Fruit fly (Drosophila melanogaster) whole organism, embryonic: ENCODE data around the gene CG14054.

Source experiments
- Abd-B ChIP-seq: fragments of 200-800 bp; sonication (Bioruptor generic); optimal IDR thresholded peaks from 2 replicates; lab custom pipeline; 2018; ENCODE audit warnings: missing biosample characterization, mild to moderate bottlenecking, missing genetic modification characterization, moderate library complexity
- Awh ChIP-seq: fragments of 200-800 bp; sonication (Bioruptor generic); IDR thresholded peaks from 2 replicates; pipeline ENCODE4, ENCODE4 v1.3.6; 2022; ENCODE audit warnings: missing biosample characterization, missing genetic modification characterization
- Bgb ChIP-seq: fragments of 200-800 bp; sonication (Bioruptor generic); IDR thresholded peaks from 2 replicates; pipeline ENCODE4 v1.3.6; 2022; ENCODE audit warnings: missing biosample characterization, missing genetic modification characterization; ENCODE audit not compliant: partially characterized antibody
- CG10267 ChIP-seq: fragments of 200-800 bp; sonication (Bioruptor generic); optimal IDR thresholded peaks from 2 replicates; lab custom pipeline; 2018; ENCODE audit warnings: missing biosample characterization, mild to moderate bottlenecking, missing genetic modification characterization, moderate library complexity
- CG13296 ChIP-seq: fragments of 200-800 bp; sonication (Bioruptor generic); optimal IDR thresholded peaks from 3 replicates; lab custom pipeline; 2018; ENCODE audit warnings: missing biosample characterization, mild to moderate bottlenecking, missing genetic modification characterization
- CG1529 ChIP-seq: fragments of 200-800 bp; sonication (Bioruptor generic); optimal IDR thresholded peaks from 3 replicates; lab custom pipeline; 2018; ENCODE audit warnings: missing biosample characterization, missing genetic modification characterization
- CG17186 ChIP-seq: fragments of 200-800 bp; sonication (Bioruptor generic); optimal IDR thresholded peaks from 3 replicates; lab custom pipeline; 2017; ENCODE audit warnings: missing biosample characterization, missing genetic modification reagents, missing genetic modification characterization
- CG17912 ChIP-seq: fragments of 200-800 bp; sonication (Bioruptor generic); optimal IDR thresholded peaks from 2 replicates; lab custom pipeline; 2018; ENCODE audit warnings: missing biosample characterization, mild to moderate bottlenecking, missing genetic modification characterization
- CG2129 ChIP-seq: fragments of 200-800 bp; sonication (Bioruptor generic); IDR thresholded peaks from 2 replicates; pipeline ENCODE4 v1.3.6; 2022; ENCODE audit warnings: missing biosample characterization, missing genetic modification characterization; ENCODE audit not compliant: partially characterized antibody
- CG2678 ChIP-seq: fragments of 200-800 bp; sonication (Bioruptor generic); optimal IDR thresholded peaks from 3 replicates; lab custom pipeline; 2019; ENCODE audit warnings: missing biosample characterization, mild to moderate bottlenecking, missing genetic modification characterization, moderate library complexity
- CG32532 ChIP-seq: fragments of 200-800 bp; sonication (Bioruptor generic); IDR thresholded peaks from 2 replicates; pipeline ENCODE4 v1.3.6; 2022; ENCODE audit warnings: missing biosample characterization, missing genetic modification characterization
- CG32772 ChIP-seq: fragments of 200-800 bp; sonication (Bioruptor generic); IDR thresholded peaks from 2 replicates; pipeline ENCODE4 v1.3.6; 2022; ENCODE audit warnings: missing biosample characterization, missing genetic modification characterization
- CG4282 ChIP-seq: fragments of 200-800 bp; sonication (Bioruptor generic); optimal IDR thresholded peaks from 2 replicates; lab custom pipeline; 2016; ENCODE audit warnings: missing biosample characterization, missing genetic modification characterization
- CG4707 ChIP-seq: fragments of 200-800 bp; sonication (Bioruptor generic); optimal IDR thresholded peaks from 2 replicates; lab custom pipeline; 2018; ENCODE audit warnings: missing biosample characterization, mild to moderate bottlenecking, missing genetic modification characterization, moderate library complexity
- CG4820 ChIP-seq: fragments of 200-800 bp; sonication (Bioruptor generic); optimal IDR thresholded peaks from 3 replicates; lab custom pipeline; 2016; ENCODE audit warnings: missing biosample characterization, missing genetic modification characterization
- CG5180 ChIP-seq: fragments of 200-800 bp; sonication (Bioruptor generic); optimal IDR thresholded peaks from 3 replicates; lab custom pipeline; 2017; ENCODE audit warnings: missing biosample characterization, missing genetic modification characterization, mild to moderate bottlenecking, moderate library complexity, missing genetic modification reagents
- CG7928 ChIP-seq: fragments of 200-800 bp; sonication (Bioruptor generic); optimal IDR thresholded peaks from 2 replicates; lab custom pipeline; 2017; ENCODE audit warnings: missing biosample characterization, mild to moderate bottlenecking, missing genetic modification characterization
- CG9215 ChIP-seq: fragments of 200-800 bp; sonication (Bioruptor generic); IDR thresholded peaks from 2 replicates; pipeline ENCODE4 v1.3.6; 2022; ENCODE audit warnings: missing biosample characterization, missing genetic modification characterization
- CoRest ChIP-seq: fragments of 200-800 bp; sonication (Bioruptor generic); optimal IDR thresholded peaks from 3 replicates; lab custom pipeline; 2018; ENCODE audit warnings: missing biosample characterization, mild to moderate bottlenecking, missing genetic modification characterization, moderate library complexity
- HLH4C ChIP-seq: fragments of 200-800 bp; sonication (Bioruptor generic); IDR thresholded peaks from 3 replicates; pipeline ENCODE4 v1.3.6; 2022; ENCODE audit warnings: missing biosample characterization, missing genetic modification characterization; ENCODE audit not compliant: partially characterized antibody
- HLH54F ChIP-seq: fragments of 200-800 bp; sonication (Bioruptor generic); optimal IDR thresholded peaks from 3 replicates; lab custom pipeline; 2016; ENCODE audit warnings: missing biosample characterization, missing genetic modification characterization
- Jarid2 ChIP-seq: fragments of 200-800 bp; sonication (Bioruptor generic); optimal IDR thresholded peaks from 3 replicates; lab custom pipeline; 2017; ENCODE audit warnings: mild to moderate bottlenecking, missing biosample characterization, missing genetic modification reagents, missing genetic modification characterization
- Lim3 ChIP-seq: fragments of 200-800 bp; sonication (Bioruptor generic); IDR thresholded peaks from 2 replicates; pipeline ENCODE4 v1.3.6; 2022; ENCODE audit warnings: missing biosample characterization, missing genetic modification characterization
- MTF-1 ChIP-seq: fragments of 200-800 bp; sonication (Bioruptor generic); optimal IDR thresholded peaks from 2 replicates; lab custom pipeline; 2018; ENCODE audit warnings: missing biosample characterization, mild to moderate bottlenecking, missing genetic modification characterization, borderline replicate concordance
- Neu2 ChIP-seq: fragments of 200-800 bp; sonication (Bioruptor generic); optimal IDR thresholded peaks from 3 replicates; lab custom pipeline; 2016; ENCODE audit warnings: missing biosample characterization, missing genetic modification characterization, borderline replicate concordance
- Oli ChIP-seq: fragments of 200-800 bp; sonication (Bioruptor generic); optimal IDR thresholded peaks from 2 replicates; lab custom pipeline; 2018; ENCODE audit warnings: missing biosample characterization, mild to moderate bottlenecking, missing genetic modification characterization, moderate library complexity
- Ptx1 ChIP-seq: fragments of 200-800 bp; sonication (Bioruptor generic); IDR thresholded peaks from 2 replicates; pipeline ENCODE4 v1.3.6; 2022; ENCODE audit warnings: missing biosample characterization, missing genetic modification characterization
- Six4 ChIP-seq: fragments of 200-800 bp; sonication (Bioruptor generic); optimal IDR thresholded peaks from 2 replicates; lab custom pipeline; 2016; ENCODE audit warnings: missing biosample characterization, missing genetic modification characterization
- Xbp1 ChIP-seq: fragments of 200-800 bp; sonication (Bioruptor generic); optimal IDR thresholded peaks from 3 replicates; lab custom pipeline; 2016; ENCODE audit warnings: missing biosample characterization, mild to moderate bottlenecking, missing genetic modification characterization
- al ChIP-seq: fragments of 200-800 bp; sonication (Bioruptor generic); IDR thresholded peaks from 2 replicates; pipeline ENCODE4 v1.3.6; 2022; ENCODE audit warnings: missing biosample characterization, missing genetic modification characterization
- ash1 ChIP-seq: fragments of 200-800 bp; sonication (Bioruptor generic); optimal IDR thresholded peaks from 2 replicates; lab custom pipeline; 2018; ENCODE audit warnings: missing biosample characterization, mild to moderate bottlenecking, missing genetic modification characterization
- bsh ChIP-seq, 2 experiments: fragments of 200-800 bp; sonication (Bioruptor generic); optimal IDR thresholded peaks; 2 replicates each; lab custom pipeline; 2017 to 2018; ENCODE audit warnings: mild to moderate bottlenecking in 2 of 2, missing biosample characterization in 2 of 2, missing genetic modification characterization in 2 of 2, moderate library complexity in 1 of 2
- croc ChIP-seq: fragments of 200-800 bp; sonication (Bioruptor generic); conservative IDR thresholded peaks from 3 replicates; pipeline ENCODE4 v1.3.6; 2022; ENCODE audit warnings: missing biosample characterization, missing genetic modification characterization
- crp ChIP-seq, 2 experiments: fragments of 200-800 bp; sonication (Bioruptor generic); optimal IDR thresholded peaks; 2 replicates in 1 of 2; 3 replicates in 1 of 2; lab custom pipeline; 2017; ENCODE audit warnings: missing biosample characterization in 2 of 2, missing genetic modification characterization in 2 of 2, mild to moderate bottlenecking in 1 of 2, moderate library complexity in 1 of 2
- emc ChIP-seq: fragments of 200-800 bp; sonication (Bioruptor generic); optimal IDR thresholded peaks from 2 replicates; lab custom pipeline; 2016; ENCODE audit warnings: missing biosample characterization, missing genetic modification characterization
- ems ChIP-seq: fragments of 200-800 bp; sonication (Bioruptor generic); optimal IDR thresholded peaks from 3 replicates; lab custom pipeline; 2016; ENCODE audit warnings: missing biosample characterization, missing genetic modification characterization
- fru ChIP-seq: fragments of >200 bp; optimal IDR thresholded peaks from 2 replicates; lab custom pipeline; 2017
- ftz-f1 ChIP-seq: fragments of 200-800 bp; sonication (Bioruptor generic); optimal IDR thresholded peaks from 2 replicates; lab custom pipeline; 2016; ENCODE audit warnings: missing biosample characterization, missing genetic modification characterization
- gsb-n ChIP-seq: fragments of 200-800 bp; sonication (Bioruptor generic); optimal IDR thresholded peaks from 3 replicates; lab custom pipeline; 2018; ENCODE audit warnings: missing biosample characterization, mild to moderate bottlenecking, missing genetic modification characterization
- kah ChIP-seq: fragments of 200-800 bp; sonication (Bioruptor generic); optimal IDR thresholded peaks from 2 replicates; lab custom pipeline; 2018; ENCODE audit warnings: missing biosample characterization, mild to moderate bottlenecking, missing genetic modification characterization
- mam ChIP-seq: fragments of 200-800 bp; sonication (Bioruptor generic); optimal IDR thresholded peaks from 3 replicates; lab custom pipeline; 2016; ENCODE audit warnings: missing biosample characterization, missing genetic modification characterization
- pfk ChIP-seq: fragments of 200-800 bp; sonication (Bioruptor generic); optimal IDR thresholded peaks from 2 replicates; lab custom pipeline; 2018; ENCODE audit warnings: missing biosample characterization, mild to moderate bottlenecking, missing genetic modification characterization, moderate library complexity
- pho ChIP-seq: fragments of 200-800 bp; sonication (Bioruptor generic); optimal IDR thresholded peaks from 2 replicates; lab custom pipeline; 2016; ENCODE audit warnings: missing biosample characterization, missing genetic modification characterization
- rib ChIP-seq: fragments of 200-800 bp; sonication (Bioruptor generic); IDR thresholded peaks from 2 replicates; pipeline ENCODE4 v1.3.6; 2022; ENCODE audit warnings: missing biosample characterization, missing genetic modification characterization
- row ChIP-seq: fragments of 200-800 bp; sonication (Bioruptor generic); IDR thresholded peaks from 3 replicates; pipeline ENCODE4 v1.3.6; 2022; ENCODE audit warnings: missing biosample characterization, missing genetic modification characterization
- run ChIP-seq: fragments of 200-800 bp; sonication (Bioruptor generic); optimal IDR thresholded peaks from 3 replicates; lab custom pipeline; 2018; ENCODE audit warnings: missing biosample characterization, mild to moderate bottlenecking, missing genetic modification characterization
- unc-4 ChIP-seq: fragments of 200-800 bp; sonication (Bioruptor generic); IDR thresholded peaks from 2 replicates; pipeline ENCODE4 v1.3.6; 2022; ENCODE audit warnings: missing biosample characterization, missing genetic modification characterization; ENCODE audit not compliant: partially characterized antibody
- zf30C ChIP-seq: fragments of 200-800 bp; sonication (Bioruptor generic); optimal IDR thresholded peaks from 3 replicates; lab custom pipeline; 2018; ENCODE audit warnings: missing biosample characterization, mild to moderate bottlenecking, missing genetic modification characterization
- zfh1 ChIP-seq: fragments of 200-800 bp; sonication (Bioruptor generic); IDR thresholded peaks from 3 replicates; pipeline ENCODE4 v1.3.6; 2022; ENCODE audit warnings: missing biosample characterization, missing genetic modification characterization

Gene CG14054

dm6 chrX:2036800-2037488, 29.2 kb downstream of the CG14054 start (continued):
- TF ChIP-seq Oli (tag; lab: Kevin White, UChicago), result no peak
- no peak for TF ChIP-seq Lim3 (GFP tag; lab: Robert Waterston, UW)
- TF ChIP-seq CG13296 (GFP tag; lab: Kevin White, UChicago), result no peak
- TF ChIP-seq CG4820, result no peak
- TF ChIP-seq run, result no peak
- peak; percentile 42 for TF ChIP-seq CG2678 (tag; lab: Kevin White, UChicago)
- no peak for TF ChIP-seq CG4282
- TF ChIP-seq CG10267 (tag; lab: Kevin White, UChicago), result no peak
- TF ChIP-seq row (GFP tag; lab: Robert Waterston, UW), result peak; percentile 92
- TF ChIP-seq CG32532 (GFP tag; lab: Robert Waterston, UW), result peak; percentile 19; the same call in 1 of the 2 replicates
- peak; percentile 4 for TF ChIP-seq CG1529
- TF ChIP-seq ems (GFP tag; lab: Kevin White, UChicago), result no peak
- TF ChIP-seq fru, result no peak
- TF ChIP-seq Xbp1 (GFP tag; lab: Kevin White, UChicago), result no peak
- TF ChIP-seq CG5180 (GFP tag; lab: Kevin White, UChicago), result peak; percentile 85
- peak; percentile 40 for TF ChIP-seq CoRest (tag; lab: Kevin White, UChicago)
- no peak for TF ChIP-seq CG2129 (GFP tag; lab: Robert Waterston, UW)
- 0 out of 3 replicates have a peak, but pooled peaks have one; percentile 15 for TF ChIP-seq zfh1
- TF ChIP-seq Bgb (GFP tag; lab: Robert Waterston, UW), result no peak
- no peak for TF ChIP-seq gsb-n (tag; lab: Kevin White, UChicago)
- peak; percentile 7 for TF ChIP-seq mam (GFP tag; lab: Kevin White, UChicago)
- TF ChIP-seq CG9215 (GFP tag; lab: Robert Waterston, UW), result peak; percentile 28; the same call in 1 of the 2 replicates
- TF ChIP-seq croc (GFP tag; lab: Robert Waterston, UW), result no peak
- TF ChIP-seq unc-4, result no peak
- TF ChIP-seq pfk, result no peak
- TF ChIP-seq CG32772, result no peak
- TF ChIP-seq CG4707 (GFP tag; lab: Kevin White, UChicago), result no peak
- no peak for TF ChIP-seq CG17912 (GFP tag; lab: Kevin White, UChicago)
- TF ChIP-seq crp (GFP tag; optimal IDR thresholded peaks at IDR 0.05; lab: Kevin White, UChicago), result no peak
- TF ChIP-seq HLH4C, result no peak
- no peak for TF ChIP-seq Abd-B (GFP tag; lab: Kevin White, UChicago)
- no peak for TF ChIP-seq CG17186 (GFP tag; lab: Kevin White, UChicago)
- TF ChIP-seq CG7928, result no peak
- TF ChIP-seq pho (GFP tag; lab: Kevin White, UChicago), result no peak
- no peak for TF ChIP-seq Jarid2
- TF ChIP-seq Awh (GFP tag; lab: Robert Waterston, UW), result no peak
- no peak for TF ChIP-seq ftz-f1 (GFP tag; lab: Kevin White, UChicago)
- no peak for TF ChIP-seq al
- TF ChIP-seq zf30C, result no peak
- TF ChIP-seq Six4 (GFP tag; lab: Kevin White, UChicago), result peak; percentile 16
- TF ChIP-seq bsh (GFP tag; optimal IDR thresholded peaks at IDR 0.05; lab: Kevin White, UChicago), result peak in 1 of 2 experiments; percentile 13
- TF ChIP-seq Neu2 (GFP tag; lab: Kevin White, UChicago), result no peak
- no peak for TF ChIP-seq emc (GFP tag; lab: Kevin White, UChicago)
- no peak for TF ChIP-seq ash1 (GFP tag; lab: Kevin White, UChicago)
- 0 out of 2 replicates have a peak, but pooled peaks have one; percentile 53 for TF ChIP-seq rib (GFP tag; lab: Robert Waterston, UW)
- TF ChIP-seq HLH54F, result peak; percentile 14
- TF ChIP-seq Ptx1, result peak; percentile 18; the same call in 1 of the 2 replicates
- no peak for TF ChIP-seq MTF-1
- peak; percentile 62 for TF ChIP-seq kah (GFP tag; lab: Kevin White, UChicago)
